Worm (Caenorhabditis elegans) whole organism, young adult: ENCODE data around the gene F54F7.6.

Experiments used
- D2030.7 ChIP-seq: fragments of 200-800 bp; sonication (Bioruptor generic); IDR thresholded peaks from 2 replicates; pipeline ENCODE4 v1.3.6; 2022; ENCODE audit warnings: missing genetic modification reagents, missing genetic modification characterization, missing compliant biosample characterization
- F55B11.4 ChIP-seq: sonication (generic microtip); optimal IDR thresholded peaks from 2 replicates; lab custom pipeline; 2016; ENCODE audit warnings: missing compliant biosample characterization, missing genetic modification characterization, borderline replicate concordance; ENCODE audit not compliant: insufficient read depth
- Y53G8AR.9 ChIP-seq: fragments of 200-800 bp; sonication (Bioruptor generic); conservative IDR thresholded peaks from 2 replicates; pipeline ENCODE4 v1.3.6; 2022; ENCODE audit warnings: missing genetic modification reagents, missing genetic modification characterization, missing compliant biosample characterization
- ZK185.1 ChIP-seq: sonication (generic microtip); optimal IDR thresholded peaks from 2 replicates; lab custom pipeline; 2016; ENCODE audit warnings: mild to moderate bottlenecking, missing genetic modification characterization, missing compliant biosample characterization; ENCODE audit not compliant: poor library complexity, severe bottlenecking
- ama-1 ChIP-seq, 3 experiments: fragments of 150-350 bp in 1 of 3; sonication (generic microtip) in 2 of 3; optimal IDR thresholded peaks; 2 replicates each; lab custom pipeline; 2014 to 2018; ENCODE audit warnings: missing biosample characterization in 2 of 3, missing genetic modification characterization in 2 of 3, missing genetic modification reagents in 2 of 3
- aptf-3 ChIP-seq: fragments of 200-800 bp; sonication (Bioruptor generic); IDR thresholded peaks from 2 replicates; pipeline ENCODE4 v1.3.6; 2022; ENCODE audit warnings: missing genetic modification characterization, missing compliant biosample characterization
- athp-1 ChIP-seq: sonication (generic microtip); optimal IDR thresholded peaks from 2 replicates; lab custom pipeline; 2017; ENCODE audit warnings: mild to moderate bottlenecking, missing genetic modification characterization, missing compliant biosample characterization
- bed-1 ChIP-seq: fragments of 200-800 bp; sonication (Bioruptor generic); IDR thresholded peaks from 2 replicates; pipeline ENCODE4 v1.3.6; 2022; ENCODE audit warnings: missing genetic modification reagents, missing genetic modification characterization, missing compliant biosample characterization
- ceh-100 ChIP-seq: fragments of 200-800 bp; sonication (Bioruptor generic); IDR thresholded peaks from 2 replicates; pipeline ENCODE4 v1.3.6; 2022; ENCODE audit warnings: missing genetic modification reagents, missing genetic modification characterization, missing compliant biosample characterization
- ceh-79 ChIP-seq: sonication (generic microtip); optimal IDR thresholded peaks from 2 replicates; lab custom pipeline; 2017; ENCODE audit warnings: mild to moderate bottlenecking, missing genetic modification characterization, missing compliant biosample characterization
- chd-7 ChIP-seq: sonication (generic microtip); optimal IDR thresholded peaks from 2 replicates; lab custom pipeline; 2016; ENCODE audit warnings: mild to moderate bottlenecking, missing genetic modification characterization, moderate library complexity, missing compliant biosample characterization
- egl-18 ChIP-seq: fragments of 200-800 bp; sonication (Bioruptor generic); IDR thresholded peaks from 2 replicates; pipeline ENCODE4 v1.3.6; 2022; ENCODE audit warnings: missing genetic modification reagents, missing genetic modification characterization, missing compliant biosample characterization
- ekl-4 ChIP-seq: fragments of 200-800 bp; sonication (Bioruptor generic); IDR thresholded peaks from 2 replicates; pipeline ENCODE4 v1.3.6; 2022; ENCODE audit warnings: missing genetic modification reagents, missing genetic modification characterization, missing compliant biosample characterization
- lag-1 ChIP-seq: fragments of 200-800 bp; sonication (Bioruptor generic); IDR thresholded peaks from 2 replicates; pipeline ENCODE4 v1.3.6; 2022; ENCODE audit warnings: missing genetic modification reagents, missing genetic modification characterization, missing compliant biosample characterization
- lin-35 ChIP-seq, 3 experiments: fragments of 150-350 bp in 2 of 3; sonication (generic microtip) in 1 of 3; optimal IDR thresholded peaks; 2 replicates each; lab custom pipeline; 2014 to 2018; ENCODE audit warnings: missing biosample characterization in 3 of 3, missing genetic modification characterization in 3 of 3, missing genetic modification reagents in 3 of 3
- lin-54 ChIP-seq: fragments of 200-800 bp; sonication (Bioruptor generic); optimal IDR thresholded peaks from 2 replicates; lab custom pipeline; 2018; ENCODE audit warnings: mild to moderate bottlenecking, missing genetic modification characterization, missing compliant biosample characterization
- lsy-27 ChIP-seq: sonication (generic microtip); optimal IDR thresholded peaks from 2 replicates; lab custom pipeline; 2017; ENCODE audit warnings: missing genetic modification characterization, mild to moderate bottlenecking, missing compliant biosample characterization, antibody characterized with exemption, missing genotype, borderline replicate concordance; ENCODE audit not compliant: insufficient read depth
- mel-28 ChIP-seq: sonication (generic microtip); optimal IDR thresholded peaks from 2 replicates; lab custom pipeline; 2016; ENCODE audit warnings: borderline replicate concordance, mild to moderate bottlenecking, missing genetic modification characterization, missing compliant biosample characterization
- mes-4 ChIP-seq: sonication (generic microtip); optimal IDR thresholded peaks from 2 replicates; lab custom pipeline; 2016; ENCODE audit warnings: missing genotype, missing genetic modification characterization, missing compliant biosample characterization
- mxl-1 ChIP-seq: sonication (generic microtip); optimal IDR thresholded peaks from 2 replicates; lab custom pipeline; 2016; ENCODE audit warnings: missing genetic modification characterization, missing compliant biosample characterization
- nfya-1 ChIP-seq: sonication (generic microtip); optimal IDR thresholded peaks from 2 replicates; lab custom pipeline; 2017; ENCODE audit warnings: antibody characterized with exemption, missing compliant biosample characterization, missing genetic modification characterization, borderline replicate concordance; ENCODE audit not compliant: insufficient read depth
- nhr-27 ChIP-seq: fragments of 200-800 bp; sonication (Bioruptor generic); optimal IDR thresholded peaks from 2 replicates; lab custom pipeline; 2018; ENCODE audit warnings: mild to moderate bottlenecking, missing genetic modification characterization, moderate library complexity, missing compliant biosample characterization
- pbrm-1 ChIP-seq: fragments of 200-800 bp; sonication (Bioruptor generic); IDR thresholded peaks from 2 replicates; pipeline ENCODE4 v1.3.6; 2022; ENCODE audit warnings: missing genetic modification reagents, missing genetic modification characterization, missing compliant biosample characterization
- rec-8 ChIP-seq, 2 experiments: sonication (generic microtip); optimal IDR thresholded peaks; 2 replicates each; lab custom pipeline; 2016; ENCODE audit warnings: mild to moderate bottlenecking in 2 of 2, missing genetic modification characterization in 2 of 2, missing genetic modification reagents in 2 of 2, missing genotype in 2 of 2, missing biosample characterization in 1 of 2, missing compliant biosample characterization in 1 of 2, moderate library complexity in 1 of 2
- repo-1 ChIP-seq: sonication (generic microtip); optimal IDR thresholded peaks from 2 replicates; lab custom pipeline; 2017; ENCODE audit warnings: mild to moderate bottlenecking, missing genetic modification characterization, missing compliant biosample characterization
- sea-2 ChIP-seq: fragments of 200-800 bp; sonication (Bioruptor generic); IDR thresholded peaks from 2 replicates; pipeline ENCODE4 v1.3.6; 2022; ENCODE audit warnings: missing genetic modification characterization, missing compliant biosample characterization
- snpc-1.1 ChIP-seq: sonication (generic microtip); optimal IDR thresholded peaks from 2 replicates; lab custom pipeline; 2017; ENCODE audit warnings: missing genetic modification characterization, mild to moderate bottlenecking, missing compliant biosample characterization, antibody characterized with exemption, moderate library complexity, missing genotype, missing genetic modification reagents; ENCODE audit not compliant: insufficient read depth
- snpc-3.4 ChIP-seq: sonication (generic microtip); optimal IDR thresholded peaks from 2 replicates; lab custom pipeline; 2017; ENCODE audit warnings: missing genetic modification characterization, mild to moderate bottlenecking, missing compliant biosample characterization, antibody characterized with exemption, moderate library complexity, missing genotype, missing genetic modification reagents
- tbp1 ChIP-seq: fragments of 200-800 bp; sonication (Bioruptor generic); optimal IDR thresholded peaks from 2 replicates; lab custom pipeline; 2018; ENCODE audit warnings: mild to moderate bottlenecking, missing genetic modification characterization, missing compliant biosample characterization
- unc-130 ChIP-seq: sonication (generic microtip); optimal IDR thresholded peaks from 2 replicates; lab custom pipeline; 2016; ENCODE audit warnings: missing genetic modification reagents, missing genetic modification characterization, missing compliant biosample characterization
- zfh-2 ChIP-seq: fragments of 200-800 bp; sonication (Bioruptor generic); conservative IDR thresholded peaks from 2 replicates; pipeline ENCODE4 v1.3.6; 2022; ENCODE audit warnings: missing genetic modification reagents, missing genetic modification characterization, missing compliant biosample characterization
- ztf-22 ChIP-seq: fragments of 200-800 bp; sonication (Bioruptor generic); optimal IDR thresholded peaks from 2 replicates; lab custom pipeline; 2018; ENCODE audit warnings: mild to moderate bottlenecking, missing genetic modification characterization, moderate library complexity, missing compliant biosample characterization
- ztf-26 ChIP-seq: sonication (generic microtip); optimal IDR thresholded peaks from 2 replicates; lab custom pipeline; 2017; ENCODE audit warnings: missing genetic modification characterization, missing compliant biosample characterization
- ztf-6 ChIP-seq: fragments of 200-800 bp; sonication (Bioruptor generic); IDR thresholded peaks from 2 replicates; pipeline ENCODE4 v1.3.6; 2022; ENCODE audit warnings: missing genetic modification reagents, missing genetic modification characterization, missing compliant biosample characterization

F54F7.6 gene

DNA sequence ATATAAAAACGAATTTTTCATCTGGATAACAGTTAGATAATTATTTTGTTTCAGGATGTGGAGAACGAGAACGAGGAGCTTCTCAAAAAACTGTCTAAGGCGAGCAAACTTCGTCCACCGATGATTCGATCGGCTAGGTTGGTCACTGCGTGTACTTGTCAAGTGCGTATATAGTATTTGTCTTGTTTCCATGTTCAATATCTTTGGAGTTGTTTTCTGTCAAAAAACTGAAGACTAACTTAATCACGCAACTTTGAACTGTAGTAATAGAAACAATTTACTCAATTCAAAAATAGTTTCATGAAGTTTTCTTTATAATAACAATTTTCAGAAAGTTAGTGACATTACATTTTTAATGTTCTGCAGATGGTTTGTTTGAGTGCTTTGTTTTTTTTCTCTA, 36.5 kb upstream of the F54F7.6 start:
- no peak for TF ChIP-seq nhr-27 (tag; lab: Kevin White, UChicago)

DNA sequence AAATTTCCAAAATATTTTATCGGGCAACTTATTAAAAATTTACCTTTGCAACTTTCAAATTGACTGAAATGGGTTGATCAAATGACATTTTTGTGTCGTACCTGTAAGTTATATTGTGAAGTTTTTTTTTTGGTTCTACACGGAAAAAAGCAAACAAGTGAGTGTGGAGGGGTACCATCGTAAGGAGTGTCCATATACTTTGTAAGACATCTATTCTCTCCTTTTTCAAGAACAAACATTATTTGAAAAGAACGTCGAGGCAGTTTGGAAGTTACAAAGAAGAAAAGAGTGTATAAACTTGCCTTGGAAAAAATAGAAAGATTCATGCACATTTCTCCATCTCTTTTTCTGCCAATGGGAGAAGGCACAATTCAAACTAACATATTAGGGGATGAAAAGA, 27.8 kb upstream of the F54F7.6 start, which contains the start of gene taf-7.1:
Gene taf-7.1, minus strand, starts transcription at position 101 of the 400 bp plus-strand sequence.
- TF ChIP-seq aptf-3 = no peak
- TF ChIP-seq Y53G8AR.9 (GFP tag; lab: Robert Waterston, UW) = no peak
- no peak for TF ChIP-seq nfya-1 (tag; lab: Kevin White, UChicago)
- TF ChIP-seq D2030.7 (GFP tag; lab: Robert Waterston, UW) = no peak
- no peak for TF ChIP-seq ekl-4 (GFP tag; lab: Robert Waterston, UW)

DNA sequence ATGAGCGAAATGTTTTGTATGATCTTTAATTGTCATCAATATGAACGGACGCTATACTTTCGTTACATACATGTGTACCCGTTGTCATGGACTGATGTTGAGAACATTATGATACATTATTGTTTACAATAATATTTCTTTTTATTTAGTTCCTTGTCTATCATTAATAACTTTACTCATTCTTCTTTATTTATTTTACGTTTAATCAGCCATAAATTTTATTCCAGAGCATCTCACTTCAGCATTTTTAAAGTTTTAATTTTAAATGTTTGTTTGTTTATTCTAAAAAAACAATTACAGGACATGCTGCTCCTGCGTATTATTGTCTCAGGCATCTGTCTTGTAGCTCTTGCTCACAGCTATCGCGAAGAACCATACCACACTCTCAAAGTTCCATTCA, 21.8 kb upstream of the F54F7.6 start, which contains the start of gene F54F7.2:
Gene F54F7.2, plus strand, starts transcription at position 301 of the 400 bp plus-strand sequence.
- TF ChIP-seq lin-35 (GFP tag; optimal IDR thresholded peaks at IDR 0.05; lab: Kevin White, UChicago) (no peak), egl-18 (GFP tag; lab: Robert Waterston, UW) (no peak), ekl-4 (GFP tag; lab: Robert Waterston, UW) (no peak), chd-7 (tag; lab: Kevin White, UChicago) (no peak), ceh-100 (no peak), lin-54 (GFP tag; lab: Kevin White, UChicago) (no peak), mes-4 (tag; lab: Kevin White, UChicago) (no peak), ZK185.1 (tag; lab: Kevin White, UChicago) (no peak), ztf-6 (GFP tag; lab: Robert Waterston, UW) (no peak), athp-1 (tag; lab: Kevin White, UChicago) (no peak), ztf-26 (tag; lab: Kevin White, UChicago) (no peak), snpc-1.1 (tag; lab: Kevin White, UChicago) (no peak), F55B11.4 (no peak), lag-1 (GFP tag; lab: Robert Waterston, UW) (no peak), ztf-22 (no peak), lsy-27 (tag; lab: Kevin White, UChicago) (no peak)

DNA sequence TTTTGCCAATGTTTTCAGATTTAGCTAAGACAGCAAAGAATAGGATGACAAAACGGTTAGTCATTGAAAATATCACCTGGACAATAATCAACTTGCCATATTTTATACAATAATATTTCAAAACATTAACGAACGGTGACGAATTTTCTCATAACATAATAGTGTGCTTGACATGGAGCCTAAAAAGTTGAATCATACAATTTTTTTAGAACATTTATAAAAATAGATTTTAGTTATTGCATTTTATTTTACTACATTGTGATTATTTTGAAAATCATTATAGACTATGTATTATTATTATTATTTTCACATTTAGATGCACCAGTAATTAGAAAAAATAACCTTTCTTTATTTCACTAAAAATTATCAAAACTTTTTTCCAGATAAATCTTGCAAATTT, 16.6 kb upstream of the F54F7.6 start, which contains the start of gene F54F7.9:
Gene F54F7.9, minus strand, starts transcription at position 101 of the 400 bp plus-strand sequence.
- TF ChIP-seq tbp1 (GFP tag; lab: Kevin White, UChicago) (no peak), pbrm-1 (no peak), ama-1 (optimal IDR thresholded peaks at IDR 0.05; lab: Kevin White, UChicago) (no peak), ama-1 (GFP tag; optimal IDR thresholded peaks at IDR 0.05; lab: Kevin White, UChicago) (no peak), repo-1 (no peak), ceh-79 (tag; lab: Kevin White, UChicago) (no peak), bed-1 (GFP tag; lab: Robert Waterston, UW) (no peak), rec-8 (tag; optimal IDR thresholded peaks at IDR 0.05; lab: Kevin White, UChicago) (no peak), mel-28 (tag; lab: Kevin White, UChicago) (no peak)

DNA sequence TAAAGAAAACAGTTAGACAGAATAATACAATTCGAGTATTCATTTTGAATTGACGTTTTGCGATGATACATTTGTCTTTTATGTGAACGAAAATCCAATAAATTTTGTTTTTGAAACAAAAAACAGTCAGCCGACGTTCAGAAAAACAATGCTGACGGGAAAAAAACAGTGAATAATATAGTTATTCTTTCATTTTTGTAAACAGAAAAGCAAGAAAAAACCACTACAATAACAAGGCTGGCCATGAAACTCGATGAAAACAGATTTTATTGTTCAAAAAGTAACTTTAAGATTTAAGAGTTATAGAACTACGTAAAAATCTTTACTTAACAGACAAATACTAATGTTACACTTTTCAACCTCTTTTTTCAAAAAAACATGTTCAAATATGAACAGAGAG, 15.1 kb upstream of the F54F7.6 start, which contains the start of gene F54F7.3:
Gene F54F7.3, minus strand, starts transcription at position 101 of the 400 bp plus-strand sequence.
- no peak for TF ChIP-seq F55B11.4
- TF ChIP-seq mxl-1 (tag; lab: Kevin White, UChicago) = no peak
- no peak for TF ChIP-seq nhr-27 (tag; lab: Kevin White, UChicago)
- TF ChIP-seq snpc-3.4 = no peak
- TF ChIP-seq zfh-2 (GFP tag; lab: Robert Waterston, UW) = no peak
- TF ChIP-seq unc-130 (GFP tag; lab: Kevin White, UChicago) = no peak
- TF ChIP-seq sea-2 = no peak
